Fruit fly (Drosophila melanogaster): Measurements from ENCODE around the gene Trl.

DNA sequence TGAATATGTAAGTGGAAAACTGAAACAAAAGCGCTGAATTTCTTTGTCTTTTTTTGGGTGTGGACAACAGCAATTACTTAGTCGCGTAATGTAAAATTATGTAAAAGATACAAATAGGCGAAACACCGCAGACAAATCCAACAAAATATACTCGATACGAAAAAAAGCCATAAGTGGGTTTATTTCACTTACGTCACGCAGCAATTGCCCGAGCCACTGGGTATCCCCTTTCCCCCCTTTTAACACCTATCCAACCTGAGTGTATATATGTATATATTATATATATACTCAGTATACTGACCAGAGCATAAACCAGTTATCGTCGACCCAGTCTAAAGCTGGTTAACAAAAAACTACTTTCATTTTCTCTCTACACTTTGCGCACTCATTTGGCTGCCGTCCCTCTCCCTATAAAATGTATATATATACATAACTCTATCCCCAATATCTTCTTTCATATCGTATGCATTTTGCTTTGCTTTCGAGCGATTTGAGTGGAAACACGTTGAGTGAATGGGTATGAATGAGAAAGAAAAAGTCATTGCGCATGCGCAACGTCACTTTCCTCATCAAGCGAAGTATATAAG lies 17.6 kb downstream of the Trl start:
- TF ChIP-seq h (GFP tag; optimal IDR thresholded peaks at IDR 0.05) (no peak), tai (GFP tag; optimal IDR thresholded peaks at IDR 0.05) (no peak), pan (optimal IDR thresholded peaks at IDR 0.05) (no peak), OdsH (GFP tag; optimal IDR thresholded peaks at IDR 0.05) (no peak), Abd-B (GFP tag; optimal IDR thresholded peaks at IDR 0.05) (no peak), psq (GFP tag; optimal IDR thresholded peaks at IDR 0.05) (peak; percentile 90), HLH106 (tag; optimal IDR thresholded peaks at IDR 0.05) (no peak), foxo (GFP tag; optimal IDR thresholded peaks at IDR 0.05) (no peak)

All from whole organism, wandering third instar larva.